Fruit fly (Drosophila melanogaster) whole organism, embryonic: ENCODE measurements around the gene Sec15.

Experiments
- Abd-B ChIP-seq: fragments of 200-800 bp; sonication (Bioruptor generic); optimal IDR thresholded peaks from 2 replicates; lab custom pipeline; 2018; ENCODE audit warnings: missing biosample characterization, mild to moderate bottlenecking, missing genetic modification characterization, moderate library complexity
- Aef1 ChIP-seq: fragments of 200-800 bp; sonication (Bioruptor generic); IDR thresholded peaks from 3 replicates; pipeline ENCODE4 v1.3.6; 2022; ENCODE audit warnings: missing biosample characterization, missing genetic modification characterization
- Atf3 ChIP-seq: fragments of 200-800 bp; sonication (Bioruptor generic); optimal IDR thresholded peaks from 3 replicates; lab custom pipeline; 2016; ENCODE audit warnings: missing biosample characterization, missing genetic modification characterization
- CG10366 ChIP-seq: fragments of 200-800 bp; sonication (Bioruptor generic); IDR thresholded peaks from 2 replicates; pipeline ENCODE4 v1.3.6; 2022; ENCODE audit warnings: missing biosample characterization, missing genetic modification characterization
- CG10959 ChIP-seq: fragments of 200-800 bp; sonication (Bioruptor generic); IDR thresholded peaks from 2 replicates; pipeline ENCODE4 v1.3.6; 2022; ENCODE audit warnings: missing biosample characterization, missing genetic modification characterization
- CG11696 ChIP-seq: fragments of 200-800 bp; sonication (Bioruptor generic); IDR thresholded peaks from 2 replicates; pipeline ENCODE4 v1.3.6; 2022; ENCODE audit warnings: missing biosample characterization, missing genetic modification characterization
- CG15011 ChIP-seq: fragments of 200-800 bp; sonication (Bioruptor generic); optimal IDR thresholded peaks from 3 replicates; lab custom pipeline; 2018; ENCODE audit warnings: missing biosample characterization, mild to moderate bottlenecking, missing genetic modification characterization
- CG16779 ChIP-seq: fragments of 200-800 bp; sonication (Bioruptor generic); IDR thresholded peaks from 2 replicates; pipeline ENCODE4 v1.3.6; 2022; ENCODE audit warnings: missing biosample characterization, missing genetic modification characterization
- CG16815 ChIP-seq: fragments of 200-800 bp; sonication (Bioruptor generic); optimal IDR thresholded peaks from 3 replicates; lab custom pipeline; 2017; ENCODE audit warnings: missing biosample characterization, mild to moderate bottlenecking, missing genetic modification characterization
- CG17568 ChIP-seq: fragments of 200-800 bp; sonication (Bioruptor generic); optimal IDR thresholded peaks from 2 replicates; lab custom pipeline; 2018; ENCODE audit warnings: missing biosample characterization, mild to moderate bottlenecking, missing genetic modification characterization, moderate library complexity
- CG17802 ChIP-seq: fragments of 200-800 bp; sonication (Bioruptor generic); optimal IDR thresholded peaks from 2 replicates; lab custom pipeline; 2018; ENCODE audit warnings: missing biosample characterization, mild to moderate bottlenecking, missing genetic modification characterization, moderate library complexity
- CG2712 ChIP-seq: fragments of 200-800 bp; optimal IDR thresholded peaks from 3 replicates; lab custom pipeline; 2019; ENCODE audit warnings: missing biosample characterization, mild to moderate bottlenecking, missing genetic modification characterization, moderate library complexity
- CG31224 ChIP-seq: fragments of 200-800 bp; sonication (Bioruptor generic); IDR thresholded peaks from 2 replicates; pipeline ENCODE4 v1.3.6; 2022; ENCODE audit warnings: missing biosample characterization, missing genetic modification characterization
- CG3163 ChIP-seq: fragments of 200-800 bp; sonication (Bioruptor generic); optimal IDR thresholded peaks from 3 replicates; lab custom pipeline; 2016; ENCODE audit warnings: missing biosample characterization, missing genetic modification characterization
- CG32772 ChIP-seq: fragments of 200-800 bp; sonication (Bioruptor generic); IDR thresholded peaks from 2 replicates; pipeline ENCODE4 v1.3.6; 2022; ENCODE audit warnings: missing biosample characterization, missing genetic modification characterization
- CG8089 ChIP-seq: fragments of 200-800 bp; sonication (Bioruptor generic); optimal IDR thresholded peaks from 3 replicates; lab custom pipeline; 2016; ENCODE audit warnings: missing biosample characterization, missing genetic modification characterization
- Dad ChIP-seq: fragments of 200-800 bp; sonication (Bioruptor generic); optimal IDR thresholded peaks from 3 replicates; lab custom pipeline; 2016; ENCODE audit warnings: missing biosample characterization, missing genetic modification characterization
- Deaf1 ChIP-seq: fragments of 200-800 bp; optimal IDR thresholded peaks from 3 replicates; lab custom pipeline; 2019; ENCODE audit warnings: missing biosample characterization, mild to moderate bottlenecking, missing genetic modification characterization, moderate library complexity
- ERR ChIP-seq: fragments of 200-800 bp; sonication (Bioruptor generic); optimal IDR thresholded peaks from 2 replicates; lab custom pipeline; 2016; ENCODE audit warnings: missing biosample characterization, missing genetic modification characterization
- Eip74EF ChIP-seq, 2 experiments: fragments of 200-800 bp in 1 of 2; fragments of >200 bp in 1 of 2; sonication (Bioruptor generic) in 1 of 2; optimal IDR thresholded peaks; 2 replicates each; lab custom pipeline; 2017 to 2019; ENCODE audit warnings: missing biosample characterization in 2 of 2, missing genetic modification characterization in 2 of 2, mild to moderate bottlenecking in 1 of 2, moderate library complexity in 1 of 2
- Fer3 ChIP-seq: fragments of 200-800 bp; sonication (Bioruptor generic); optimal IDR thresholded peaks from 2 replicates; lab custom pipeline; 2018; ENCODE audit warnings: missing biosample characterization, mild to moderate bottlenecking, missing genetic modification characterization, moderate library complexity
- MTF-1 ChIP-seq: fragments of 200-800 bp; sonication (Bioruptor generic); optimal IDR thresholded peaks from 2 replicates; lab custom pipeline; 2018; ENCODE audit warnings: missing biosample characterization, mild to moderate bottlenecking, missing genetic modification characterization, borderline replicate concordance
- Max ChIP-seq: fragments of 200-800 bp; sonication (Bioruptor generic); optimal IDR thresholded peaks from 2 replicates; lab custom pipeline; 2016; ENCODE audit warnings: missing biosample characterization, mild to moderate bottlenecking, missing genetic modification characterization
- Mrtf ChIP-seq: fragments of 200-800 bp; sonication (Bioruptor generic); IDR thresholded peaks from 3 replicates; pipeline ENCODE4 v1.3.6; 2022; ENCODE audit warnings: missing biosample characterization, missing genetic modification characterization
- NC2α ChIP-seq: fragments of 200-800 bp; sonication (Bioruptor generic); optimal IDR thresholded peaks from 2 replicates; lab custom pipeline; 2016; ENCODE audit warnings: missing biosample characterization, missing genetic modification characterization
- Poxn ChIP-seq: fragments of 200-800 bp; sonication (Bioruptor generic); IDR thresholded peaks from 2 replicates; pipeline ENCODE4 v1.3.6; 2022; ENCODE audit warnings: missing biosample characterization, missing genetic modification characterization
- Taf1 ChIP-seq: fragments of 200-800 bp; sonication (Bioruptor generic); IDR thresholded peaks from 2 replicates; pipeline ENCODE4 v1.3.6; 2022; ENCODE audit warnings: missing biosample characterization, missing genetic modification characterization
- Vsx1 ChIP-seq: fragments of 200-800 bp; sonication (Bioruptor generic); optimal IDR thresholded peaks from 2 replicates; lab custom pipeline; 2017; ENCODE audit warnings: missing biosample characterization, mild to moderate bottlenecking, missing genetic modification characterization, missing genetic modification reagents
- ase ChIP-seq: fragments of 200-800 bp; sonication (Bioruptor generic); IDR thresholded peaks from 3 replicates; pipeline ENCODE4 v1.3.6; 2022; ENCODE audit warnings: missing biosample characterization, missing genetic modification characterization
- bigmax ChIP-seq: fragments of 200-800 bp; sonication (Bioruptor generic); optimal IDR thresholded peaks from 2 replicates; lab custom pipeline; 2018; ENCODE audit warnings: missing biosample characterization, mild to moderate bottlenecking, missing genetic modification characterization
- btn ChIP-seq: fragments of 200-800 bp; sonication (Bioruptor generic); optimal IDR thresholded peaks from 2 replicates; lab custom pipeline; 2016; ENCODE audit warnings: missing biosample characterization, missing genetic modification characterization
- ci ChIP-seq: fragments of 200-800 bp; sonication (Bioruptor generic); IDR thresholded peaks from 3 replicates; pipeline ENCODE4 v1.3.6; 2022; ENCODE audit warnings: missing biosample characterization, missing genetic modification characterization
- crp ChIP-seq, 2 experiments: fragments of 200-800 bp; sonication (Bioruptor generic); optimal IDR thresholded peaks; 2 replicates in 1 of 2; 3 replicates in 1 of 2; lab custom pipeline; 2017; ENCODE audit warnings: missing biosample characterization in 2 of 2, missing genetic modification characterization in 2 of 2, mild to moderate bottlenecking in 1 of 2, moderate library complexity in 1 of 2
- danr ChIP-seq: fragments of 200-800 bp; sonication (Bioruptor generic); IDR thresholded peaks from 2 replicates; pipeline ENCODE4 v1.3.6; 2022; ENCODE audit warnings: missing biosample characterization, missing genetic modification characterization
- dm ChIP-seq: fragments of 200-800 bp; sonication (Bioruptor generic); optimal IDR thresholded peaks from 3 replicates; lab custom pipeline; 2016; ENCODE audit warnings: missing biosample characterization, missing genetic modification characterization
- en ChIP-seq: fragments of 200-800 bp; sonication (Bioruptor generic); optimal IDR thresholded peaks from 2 replicates; lab custom pipeline; 2016; ENCODE audit warnings: missing biosample characterization, missing genetic modification characterization
- eve ChIP-seq, 2 experiments: fragments of >200 bp; optimal IDR thresholded peaks; 2 replicates each; lab custom pipeline; 2017; ENCODE audit warnings: missing biosample characterization in 2 of 2, missing genetic modification characterization in 2 of 2
- hb ChIP-seq: fragments of 200-800 bp; sonication (Bioruptor generic); IDR thresholded peaks from 3 replicates; pipeline ENCODE4 v1.3.6; 2022; ENCODE audit warnings: missing biosample characterization, missing genetic modification characterization; ENCODE audit not compliant: partially characterized antibody
- her ChIP-seq: fragments of 200-800 bp; sonication (Bioruptor generic); optimal IDR thresholded peaks from 2 replicates; lab custom pipeline; 2016; ENCODE audit warnings: missing biosample characterization, missing genetic modification characterization
- inv ChIP-seq: fragments of 200-800 bp; sonication (Bioruptor generic); IDR thresholded peaks from 2 replicates; pipeline ENCODE4 v1.3.6; 2022; ENCODE audit warnings: missing biosample characterization, missing genetic modification characterization; ENCODE audit not compliant: partially characterized antibody
- lbe ChIP-seq: fragments of 200-800 bp; sonication (Bioruptor generic); optimal IDR thresholded peaks from 2 replicates; lab custom pipeline; 2016; ENCODE audit warnings: missing biosample characterization, mild to moderate bottlenecking, missing genetic modification characterization
- lmd ChIP-seq: fragments of 200-800 bp; sonication (Bioruptor generic); IDR thresholded peaks from 2 replicates; pipeline ENCODE4 v1.3.6; 2022; ENCODE audit warnings: missing biosample characterization, missing genetic modification characterization
- onecut ChIP-seq: fragments of 200-800 bp; sonication (Bioruptor generic); IDR thresholded peaks from 2 replicates; pipeline ENCODE4 v1.3.6; 2022; ENCODE audit warnings: missing biosample characterization, missing genetic modification characterization
- pan ChIP-seq, 4 experiments: fragments of >200 bp in 3 of 4; fragments of 200-800 bp in 1 of 4; sonication (Bioruptor generic) in 1 of 4; optimal IDR thresholded peaks in 3 of 4; IDR thresholded peaks in 1 of 4; 2 replicates each; pipeline versions ENCODE4 v1.3.6 to Lab custom; 2017 to 2022; ENCODE audit warnings: missing biosample characterization in 2 of 4, missing genetic modification characterization in 2 of 4, mixed read lengths in 1 of 4
- pho ChIP-seq: fragments of 200-800 bp; sonication (Bioruptor generic); optimal IDR thresholded peaks from 2 replicates; lab custom pipeline; 2016; ENCODE audit warnings: missing biosample characterization, missing genetic modification characterization
- ranshi ChIP-seq: fragments of 200-800 bp; sonication (Bioruptor generic); IDR thresholded peaks from 2 replicates; pipeline ENCODE4 v1.3.6; 2022; ENCODE audit warnings: missing biosample characterization, missing genetic modification characterization
- slp2 ChIP-seq: fragments of 200-800 bp; sonication (Bioruptor generic); optimal IDR thresholded peaks from 2 replicates; lab custom pipeline; 2016; ENCODE audit warnings: missing biosample characterization, missing genetic modification characterization
- sob ChIP-seq: fragments of 200-800 bp; sonication (Bioruptor generic); IDR thresholded peaks from 2 replicates; pipeline ENCODE4 v1.3.6; 2022; ENCODE audit warnings: missing biosample characterization, missing genetic modification characterization
- unc-4 ChIP-seq: fragments of 200-800 bp; sonication (Bioruptor generic); IDR thresholded peaks from 2 replicates; pipeline ENCODE4 v1.3.6; 2022; ENCODE audit warnings: missing biosample characterization, missing genetic modification characterization; ENCODE audit not compliant: partially characterized antibody
- z ChIP-seq: fragments of 200-800 bp; sonication (Bioruptor generic); IDR thresholded peaks from 3 replicates; pipeline ENCODE4 v1.3.6; 2022; ENCODE audit warnings: missing biosample characterization, missing genetic modification characterization

Gene Sec15

DNA sequence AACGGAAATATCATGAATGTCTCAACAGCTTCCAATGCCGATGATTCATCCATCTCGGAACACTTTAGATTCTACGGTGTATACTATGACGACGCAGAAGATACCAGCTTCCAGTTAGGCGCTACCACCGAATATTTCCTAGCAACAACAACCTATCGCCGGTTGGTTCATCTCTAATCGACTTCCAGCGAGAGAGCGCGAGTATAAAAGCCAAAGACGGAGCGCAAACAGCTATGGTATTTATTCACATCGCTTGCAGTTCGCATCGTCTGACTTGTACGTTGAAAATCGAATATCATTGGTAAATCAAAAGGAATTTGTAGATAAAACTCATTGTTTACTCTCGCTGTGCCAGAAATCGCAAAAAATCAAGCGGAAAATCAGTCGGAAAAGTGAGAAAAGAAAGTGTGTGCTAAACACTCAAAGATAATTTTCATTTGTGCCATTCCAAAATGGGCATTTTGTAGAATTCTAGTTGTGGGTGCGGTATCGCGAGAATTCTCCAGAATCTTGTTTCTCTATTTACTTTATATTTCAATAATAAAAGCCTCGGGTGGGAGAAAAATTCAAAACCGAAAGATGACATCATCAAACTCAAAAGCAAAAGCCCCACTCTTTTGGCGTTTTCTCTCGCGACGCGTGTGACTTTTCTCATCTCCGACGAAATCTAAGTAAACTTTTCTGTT is 42.6 kb downstream of the Sec15 start, which contains the start of gene AnxB9 (continued):
- TF ChIP-seq sob (GFP tag; lab: Robert Waterston, UW) (peak; percentile 62), CG15011 (GFP tag; lab: Kevin White, UChicago) (no peak), Aef1 (GFP tag; lab: Robert Waterston, UW) (peak; percentile 50; the same call in 2 of the 3 replicates), CG3163 (GFP tag; lab: Kevin White, UChicago) (peak; percentile 43), CG8089 (no peak), Poxn (GFP tag; lab: Robert Waterston, UW) (no peak), her (GFP tag; lab: Kevin White, UChicago) (peak; percentile 56), ci (peak; percentile 77), NC2α (GFP tag; lab: Kevin White, UChicago) (peak; percentile 51), eve (GFP tag; optimal IDR thresholded peaks at IDR 0.05; lab: Kevin White, UChicago) (no peak), btn (no peak), slp2 (GFP tag; lab: Kevin White, UChicago) (no peak), CG31224 (no peak), CG32772 (GFP tag; lab: Robert Waterston, UW) (no peak), unc-4 (no peak; the same call in 1 of the 2 replicates), Taf1 (no peak), danr (GFP tag; lab: Robert Waterston, UW) (no peak), bigmax (GFP tag; lab: Kevin White, UChicago) (peak; percentile 43), Deaf1 (tag; lab: Kevin White, UChicago) (peak; percentile 30), pan (optimal IDR thresholded peaks at IDR 0.05; lab: Kevin White, UChicago) (no peak), pan (GFP tag; optimal IDR thresholded peaks at IDR 0.05 in 1 of 2, IDR thresholded peaks at IDR 0.05 in 1 of 2) (no peak), pho (GFP tag; lab: Kevin White, UChicago) (peak; percentile 39), onecut (GFP tag; lab: Robert Waterston, UW) (peak; percentile 60), Fer3 (peak; percentile 57), Max (peak; percentile 18), MTF-1 (GFP tag; lab: Kevin White, UChicago) (peak; percentile 71), lbe (GFP tag; lab: Kevin White, UChicago) (peak; percentile 68), CG17568 (peak; percentile 67), Abd-B (GFP tag; lab: Kevin White, UChicago) (no peak), en (GFP tag; lab: Kevin White, UChicago) (no peak), Mrtf (GFP tag; lab: Robert Waterston, UW) (no peak), CG2712 (tag; lab: Kevin White, UChicago) (peak; percentile 23), Vsx1 (GFP tag; lab: Kevin White, UChicago) (peak; percentile 19), CG10366 (GFP tag; lab: Robert Waterston, UW) (no peak), dm (GFP tag; lab: Kevin White, UChicago) (no peak), CG10959 (GFP tag; lab: Robert Waterston, UW) (no peak), ase (no peak), z (no peak), Eip74EF (GFP tag; optimal IDR thresholded peaks at IDR 0.05; lab: Kevin White, UChicago) (peak in 1 of 2 experiments; percentile 49), hb (GFP tag; lab: Robert Waterston, UW) (no peak; the same call in 2 of the 3 replicates), CG16815 (GFP tag; lab: Kevin White, UChicago) (no peak), crp (GFP tag; optimal IDR thresholded peaks at IDR 0.05; lab: Kevin White, UChicago) (no peak), lmd (GFP tag; lab: Robert Waterston, UW) (no peak; the same call in 1 of the 2 replicates), Dad (peak; percentile 8), CG11696 (GFP tag; lab: Robert Waterston, UW) (peak; percentile 31; the same call in 1 of the 2 replicates), ranshi (GFP tag; lab: Robert Waterston, UW) (no peak), CG16779 (GFP tag; lab: Robert Waterston, UW) (no peak), CG17802 (tag; lab: Kevin White, UChicago) (no peak), inv (GFP tag; lab: Robert Waterston, UW) (no peak), ERR (GFP tag; lab: Kevin White, UChicago) (no peak), Atf3 (GFP tag; lab: Kevin White, UChicago) (no peak)
